Worm (Caenorhabditis elegans) whole organism, late embryonic: Measurements from ENCODE around the gene lin-15B.
A peak's percentile ranks its signal among the peaks of the same experiment; 100 is the strongest.

ENCODE experiments used
- C08G9.2 ChIP-seq: sonication (generic microtip); optimal IDR thresholded peaks from 2 replicates; lab custom pipeline; 2016; ENCODE audit warnings: mild to moderate bottlenecking, missing genetic modification characterization, moderate library complexity, missing compliant biosample characterization
- C38D4.7 ChIP-seq: fragments of 200-800 bp; sonication (Bioruptor generic); optimal IDR thresholded peaks from 2 replicates; lab custom pipeline; 2018; ENCODE audit warnings: mild to moderate bottlenecking, missing genetic modification characterization, moderate library complexity, missing compliant biosample characterization
- F13H6.1 ChIP-seq: sonication (generic microtip); optimal IDR thresholded peaks from 2 replicates; lab custom pipeline; 2016; ENCODE audit warnings: missing genetic modification characterization, missing compliant biosample characterization
- K02D7.2 ChIP-seq: sonication (generic microtip); optimal IDR thresholded peaks from 2 replicates; lab custom pipeline; 2017; ENCODE audit warnings: mild to moderate bottlenecking, missing genetic modification characterization, missing compliant biosample characterization
- T23F11.4 ChIP-seq: fragments of 200-800 bp; sonication (Bioruptor generic); optimal IDR thresholded peaks from 2 replicates; lab custom pipeline; 2018; ENCODE audit warnings: mild to moderate bottlenecking, missing genetic modification characterization, missing compliant biosample characterization
- Y22D7AL.16 ChIP-seq: sonication (generic microtip); optimal IDR thresholded peaks from 2 replicates; lab custom pipeline; 2016; ENCODE audit warnings: missing genetic modification characterization, missing compliant biosample characterization
- ahr-1 ChIP-seq: sonication (generic microtip); optimal IDR thresholded peaks from 2 replicates; lab custom pipeline; 2016; ENCODE audit warnings: missing genetic modification characterization, missing compliant biosample characterization
- ceh-19 ChIP-seq: fragments of 200-800 bp; sonication (Bioruptor generic); optimal IDR thresholded peaks from 2 replicates; lab custom pipeline; 2018; ENCODE audit warnings: mild to moderate bottlenecking, missing genetic modification characterization, missing compliant biosample characterization
- ceh-2 ChIP-seq: sonication (generic microtip); optimal IDR thresholded peaks from 2 replicates; lab custom pipeline; 2016; ENCODE audit warnings: missing genotype, missing genetic modification characterization, missing compliant biosample characterization
- ceh-22 ChIP-seq: sonication (generic microtip); optimal IDR thresholded peaks from 2 replicates; lab custom pipeline; 2017; ENCODE audit warnings: missing biosample characterization, missing genetic modification characterization
- ceh-24 ChIP-seq: sonication (generic microtip); optimal IDR thresholded peaks from 2 replicates; lab custom pipeline; 2016; ENCODE audit warnings: mild to moderate bottlenecking, missing genetic modification characterization, missing compliant biosample characterization
- ceh-30 ChIP-seq: fragments of 150-350 bp; optimal IDR thresholded peaks from 2 replicates; lab custom pipeline; 2014; ENCODE audit warnings: missing biosample characterization, missing genetic modification characterization
- ceh-31 ChIP-seq: sonication (generic microtip); optimal IDR thresholded peaks from 2 replicates; lab custom pipeline; 2016; ENCODE audit warnings: missing genetic modification characterization, missing compliant biosample characterization
- ceh-34 ChIP-seq: sonication (generic microtip); optimal IDR thresholded peaks from 2 replicates; lab custom pipeline; 2016; ENCODE audit warnings: mild to moderate bottlenecking, missing genetic modification characterization, missing compliant biosample characterization
- ceh-45 ChIP-seq: fragments of 200-800 bp; sonication (Bioruptor generic); IDR thresholded peaks from 2 replicates; pipeline ENCODE4 v1.3.6; 2022; ENCODE audit warnings: missing genetic modification reagents, missing genetic modification characterization, missing compliant biosample characterization
- ceh-48 ChIP-seq: sonication (generic microtip); optimal IDR thresholded peaks from 2 replicates; lab custom pipeline; 2016; ENCODE audit warnings: missing genetic modification characterization, inconsistent platforms, missing compliant biosample characterization
- ceh-9 ChIP-seq: sonication (generic microtip); optimal IDR thresholded peaks from 2 replicates; lab custom pipeline; 2016; ENCODE audit warnings: mild to moderate bottlenecking, missing genetic modification characterization, inconsistent platforms, missing compliant biosample characterization
- che-1 ChIP-seq: sonication (generic microtip); optimal IDR thresholded peaks from 2 replicates; lab custom pipeline; 2016; ENCODE audit warnings: mild to moderate bottlenecking, missing genetic modification characterization, missing compliant biosample characterization
- dmd-4 ChIP-seq: sonication (generic microtip); optimal IDR thresholded peaks from 2 replicates; lab custom pipeline; 2016; ENCODE audit warnings: borderline replicate concordance, missing genetic modification characterization, missing compliant biosample characterization
- elt-2 ChIP-seq: sonication (generic microtip); optimal IDR thresholded peaks from 2 replicates; lab custom pipeline; 2016; ENCODE audit warnings: missing genetic modification reagents, missing genetic modification characterization, missing compliant biosample characterization
- elt-4 ChIP-seq: sonication (generic microtip); optimal IDR thresholded peaks from 2 replicates; lab custom pipeline; 2016; ENCODE audit warnings: missing genetic modification characterization, missing compliant biosample characterization
- ets-4 ChIP-seq: sonication (generic microtip); optimal IDR thresholded peaks from 2 replicates; lab custom pipeline; 2016; ENCODE audit warnings: missing genetic modification characterization, missing compliant biosample characterization
- fax-1 ChIP-seq: sonication (generic microtip); optimal IDR thresholded peaks from 2 replicates; lab custom pipeline; 2016; ENCODE audit warnings: missing genotype, missing genetic modification characterization, missing compliant biosample characterization
- fkh-10 ChIP-seq: fragments of 150-350 bp; optimal IDR thresholded peaks from 2 replicates; lab custom pipeline; 2014; ENCODE audit warnings: missing biosample characterization, missing genetic modification reagents, missing genetic modification characterization
- fkh-6 ChIP-seq: sonication (generic microtip); optimal IDR thresholded peaks from 2 replicates; lab custom pipeline; 2016; ENCODE audit warnings: missing genetic modification characterization, missing compliant biosample characterization
- gmeb-2 ChIP-seq: sonication (generic microtip); optimal IDR thresholded peaks from 2 replicates; lab custom pipeline; 2016; ENCODE audit warnings: missing genetic modification characterization, inconsistent platforms, missing compliant biosample characterization
- hlh-30 ChIP-seq: sonication (generic microtip); optimal IDR thresholded peaks from 2 replicates; lab custom pipeline; 2017; ENCODE audit warnings: antibody characterized with exemption, missing genetic modification characterization, missing compliant biosample characterization; ENCODE audit not compliant: insufficient read depth
- hlh-6 ChIP-seq: sonication (generic microtip); optimal IDR thresholded peaks from 2 replicates; lab custom pipeline; 2016; ENCODE audit warnings: missing genotype, missing genetic modification characterization, missing compliant biosample characterization
- hlh-8 ChIP-seq: sonication (generic microtip); optimal IDR thresholded peaks from 2 replicates; lab custom pipeline; 2016; ENCODE audit warnings: missing genotype, missing genetic modification characterization, missing compliant biosample characterization
- lim-6 ChIP-seq: sonication (generic microtip); optimal IDR thresholded peaks from 2 replicates; lab custom pipeline; 2016; ENCODE audit warnings: missing genetic modification characterization, missing compliant biosample characterization
- lin-11 ChIP-seq: fragments of 200-800 bp; sonication (Bioruptor generic); optimal IDR thresholded peaks from 2 replicates; lab custom pipeline; 2018; ENCODE audit warnings: mild to moderate bottlenecking, missing genetic modification characterization, missing compliant biosample characterization
- madf-2 ChIP-seq: sonication (generic microtip); optimal IDR thresholded peaks from 2 replicates; lab custom pipeline; 2017; ENCODE audit warnings: missing genetic modification characterization, missing compliant biosample characterization
- nhr-11 ChIP-seq: fragments of 150-350 bp; optimal IDR thresholded peaks from 2 replicates; lab custom pipeline; 2014; ENCODE audit warnings: missing biosample characterization, missing genetic modification characterization
- npax-4 ChIP-seq: sonication (generic microtip); optimal IDR thresholded peaks from 2 replicates; lab custom pipeline; 2016; ENCODE audit warnings: missing genetic modification characterization, missing compliant biosample characterization
- odd-2 ChIP-seq: sonication (generic microtip); optimal IDR thresholded peaks from 2 replicates; lab custom pipeline; 2017; ENCODE audit warnings: antibody characterized with exemption, mild to moderate bottlenecking, missing genetic modification characterization, missing compliant biosample characterization
- pag-3 ChIP-seq: sonication (generic microtip); optimal IDR thresholded peaks from 2 replicates; lab custom pipeline; 2016; ENCODE audit warnings: missing compliant biosample characterization, missing genetic modification characterization, borderline replicate concordance
- pat-9 ChIP-seq: fragments of 200-800 bp; sonication (Bioruptor generic); optimal IDR thresholded peaks from 2 replicates; lab custom pipeline; 2018; ENCODE audit warnings: mild to moderate bottlenecking, missing genetic modification characterization, moderate library complexity, missing compliant biosample characterization
- pax-1 ChIP-seq: fragments of 150-350 bp; optimal IDR thresholded peaks from 2 replicates; lab custom pipeline; 2014; ENCODE audit warnings: missing biosample characterization, missing genetic modification characterization
- pha-2 ChIP-seq: sonication (generic microtip); optimal IDR thresholded peaks from 2 replicates; lab custom pipeline; 2017; ENCODE audit warnings: mild to moderate bottlenecking, missing genetic modification characterization, missing compliant biosample characterization
- ref-2 ChIP-seq: sonication (generic microtip); optimal IDR thresholded peaks from 2 replicates; lab custom pipeline; 2016; ENCODE audit warnings: missing genetic modification characterization, missing compliant biosample characterization
- sdc-2 ChIP-seq: sonication (generic microtip); optimal IDR thresholded peaks from 2 replicates; lab custom pipeline; 2016; ENCODE audit warnings: missing genotype, missing genetic modification characterization, missing compliant biosample characterization
- sox-4 ChIP-seq: sonication (generic microtip); optimal IDR thresholded peaks from 2 replicates; lab custom pipeline; 2017; ENCODE audit warnings: mild to moderate bottlenecking, missing genetic modification characterization, inconsistent platforms, missing compliant biosample characterization
- tbx-7 ChIP-seq: sonication (generic microtip); optimal IDR thresholded peaks from 2 replicates; lab custom pipeline; 2016; ENCODE audit warnings: missing genotype, missing genetic modification characterization, missing compliant biosample characterization
- ttx-3 ChIP-seq: sonication (generic microtip); optimal IDR thresholded peaks from 2 replicates; lab custom pipeline; 2016; ENCODE audit warnings: missing genetic modification reagents, missing genetic modification characterization, missing compliant biosample characterization
- unc-55 ChIP-seq: sonication (generic microtip); optimal IDR thresholded peaks from 2 replicates; lab custom pipeline; 2017; ENCODE audit warnings: missing biosample characterization, missing genetic modification reagents, missing genetic modification characterization
- unc-86 ChIP-seq: sonication (generic microtip); optimal IDR thresholded peaks from 2 replicates; lab custom pipeline; 2016; ENCODE audit warnings: missing genetic modification characterization, missing compliant biosample characterization
- zip-5 ChIP-seq: sonication (generic microtip); optimal IDR thresholded peaks from 2 replicates; lab custom pipeline; 2016; ENCODE audit warnings: missing genetic modification characterization, missing compliant biosample characterization
- ztf-16 ChIP-seq: sonication (generic microtip); optimal IDR thresholded peaks from 2 replicates; lab custom pipeline; 2017; ENCODE audit warnings: missing genetic modification characterization, missing compliant biosample characterization

lin-15B gene

ce11 chrX:15741852-15742251, 15.9 kb downstream of the lin-15B start (continued):
- TF ChIP-seq pag-3 (tag; lab: Kevin White, UChicago) (peak; percentile 53), madf-2 (tag; lab: Kevin White, UChicago) (peak; percentile 83), pax-1 (no peak), ceh-30 (peak; percentile 39), hlh-6 (tag; lab: Kevin White, UChicago) (peak; percentile 90), che-1 (tag; lab: Kevin White, UChicago) (peak; percentile 91), ttx-3 (tag; lab: Kevin White, UChicago) (peak; percentile 88), ceh-24 (tag; lab: Kevin White, UChicago) (peak; percentile 71), pha-2 (peak; percentile 82), gmeb-2 (tag; lab: Kevin White, UChicago) (peak; percentile 90), C08G9.2 (peak; percentile 79), odd-2 (tag; lab: Kevin White, UChicago) (peak; percentile 30), lin-11 (tag; lab: Kevin White, UChicago) (peak; percentile 83), F13H6.1 (tag; lab: Kevin White, UChicago) (peak; percentile 80), ztf-16 (tag; lab: Kevin White, UChicago) (peak; percentile 92), dmd-4 (tag; lab: Kevin White, UChicago) (peak; percentile 58), hlh-8 (tag; lab: Kevin White, UChicago) (peak; percentile 77), ceh-19 (GFP tag; lab: Kevin White, UChicago) (peak; percentile 91), ceh-31 (peak; percentile 81), fkh-6 (tag; lab: Kevin White, UChicago) (peak; percentile 84), unc-55 (GFP tag; lab: Kevin White, UChicago) (no peak), elt-4 (no peak), elt-2 (tag; lab: Kevin White, UChicago) (peak; percentile 90), T23F11.4 (GFP tag; lab: Kevin White, UChicago) (peak; percentile 90), zip-5 (tag; lab: Kevin White, UChicago) (peak; percentile 69), npax-4 (tag; lab: Kevin White, UChicago) (peak; percentile 77), ceh-22 (tag; lab: Kevin White, UChicago) (no peak), sox-4 (tag; lab: Kevin White, UChicago) (peak; percentile 91), hlh-30 (peak; percentile 55), ets-4 (tag; lab: Kevin White, UChicago) (peak; percentile 48), ceh-34 (tag; lab: Kevin White, UChicago) (peak; percentile 86), lim-6 (peak; percentile 37), ahr-1 (peak; percentile 72), ceh-48 (peak; percentile 78), ceh-2 (tag; lab: Kevin White, UChicago) (peak; percentile 79), pat-9 (tag; lab: Kevin White, UChicago) (peak; percentile 86), tbx-7 (tag; lab: Kevin White, UChicago) (peak; percentile 23), Y22D7AL.16 (tag; lab: Kevin White, UChicago) (peak; percentile 86), K02D7.2 (tag; lab: Kevin White, UChicago) (peak; percentile 86), ceh-9 (tag; lab: Kevin White, UChicago) (peak; percentile 67), C38D4.7 (GFP tag; lab: Kevin White, UChicago) (peak; percentile 85), unc-86 (peak; percentile 79), fax-1 (peak; percentile 80), ceh-45 (GFP tag; lab: Robert Waterston, UW) (peak; percentile 93), fkh-10 (GFP tag; lab: Kevin White, UChicago) (peak; percentile 65), sdc-2 (tag; lab: Kevin White, UChicago) (peak; percentile 95), nhr-11 (no peak), ref-2 (tag; lab: Kevin White, UChicago) (peak; percentile 88)
